Worm (Caenorhabditis elegans) whole organism, L4 larva: Measurements from ENCODE around the gene F53B1.3.

Experiments
- F44E2.7 ChIP-seq: fragments of 200-800 bp; sonication (Bioruptor generic); IDR thresholded peaks from 2 replicates; pipeline ENCODE4 v2.1.2; 2022; ENCODE audit warnings: missing genetic modification characterization, missing compliant biosample characterization
- T20F7.1 ChIP-seq: fragments of 200-800 bp; sonication (Bioruptor generic); optimal IDR thresholded peaks from 2 replicates; lab custom pipeline; 2018; ENCODE audit warnings: mild to moderate bottlenecking, missing genetic modification characterization, missing compliant biosample characterization
- T26A8.4 ChIP-seq: fragments of 200-800 bp; sonication (Bioruptor generic); IDR thresholded peaks from 2 replicates; pipeline ENCODE4 v1.3.6; 2022; ENCODE audit warnings: missing genetic modification characterization, missing compliant biosample characterization
- Y48G9A.11 ChIP-seq: fragments of 200-800 bp; sonication (Bioruptor generic); IDR thresholded peaks from 2 replicates; pipeline ENCODE4 v1.3.6; 2022; ENCODE audit warnings: missing genetic modification reagents, missing genetic modification characterization, missing compliant biosample characterization
- aha-1 ChIP-seq: fragments of 150-350 bp; peaks from one replicate; lab custom pipeline; 2014; ENCODE audit warnings: missing biosample characterization, missing genetic modification characterization
- ama-1 ChIP-seq: fragments of 150-350 bp; optimal IDR thresholded peaks from 2 replicates; lab custom pipeline; 2014; ENCODE audit warnings: inconsistent platforms, mixed read lengths
- ceh-20 ChIP-seq: fragments of 200-800 bp; sonication (Bioruptor generic); IDR thresholded peaks from 2 replicates; pipeline ENCODE4 v1.3.6; 2022; ENCODE audit warnings: missing genetic modification reagents, missing genetic modification characterization, missing compliant biosample characterization
- ceh-28 ChIP-seq: fragments of 150-350 bp; optimal IDR thresholded peaks from 2 replicates; lab custom pipeline; 2014; ENCODE audit warnings: missing biosample characterization, missing genetic modification reagents, missing genetic modification characterization
- ctbp-1 ChIP-seq: fragments of 200-800 bp; sonication (Bioruptor generic); IDR thresholded peaks from 2 replicates; pipeline ENCODE4 v1.3.6; 2022; ENCODE audit warnings: missing genetic modification reagents, missing genetic modification characterization, missing compliant biosample characterization
- dmd-8 ChIP-seq: fragments of 200-800 bp; sonication (Bioruptor generic); IDR thresholded peaks from 2 replicates; pipeline ENCODE4 v1.3.6; 2022; ENCODE audit warnings: missing genetic modification characterization, missing compliant biosample characterization
- dpl-1 ChIP-seq: fragments of 150-350 bp; optimal IDR thresholded peaks from 2 replicates; lab custom pipeline; 2014; ENCODE audit warnings: missing biosample characterization, missing genetic modification reagents, missing genetic modification characterization
- hlh-11 ChIP-seq: fragments of 200-800 bp; sonication (Bioruptor generic); optimal IDR thresholded peaks from 2 replicates; lab custom pipeline; 2018; ENCODE audit warnings: mild to moderate bottlenecking, missing genetic modification characterization, missing compliant biosample characterization
- hlh-30 ChIP-seq: sonication (generic microtip); optimal IDR thresholded peaks from 2 replicates; lab custom pipeline; 2017; ENCODE audit warnings: antibody characterized with exemption, mild to moderate bottlenecking, missing genetic modification characterization, missing compliant biosample characterization; ENCODE audit not compliant: insufficient read depth
- hmg-1.1 ChIP-seq: fragments of 200-800 bp; sonication (Bioruptor generic); IDR thresholded peaks from 2 replicates; pipeline ENCODE4 v1.3.6; 2022; ENCODE audit warnings: missing genetic modification reagents, missing genetic modification characterization, missing compliant biosample characterization
- lim-7 ChIP-seq: fragments of 200-800 bp; sonication (Bioruptor generic); IDR thresholded peaks from 2 replicates; pipeline ENCODE4 v1.3.6; 2022; ENCODE audit warnings: missing genetic modification characterization, missing compliant biosample characterization
- lin-13 ChIP-seq: fragments of 150-350 bp; optimal IDR thresholded peaks from 2 replicates; lab custom pipeline; 2014; ENCODE audit warnings: missing biosample characterization, missing genetic modification reagents, missing genetic modification characterization
- madf-5 ChIP-seq, 2 experiments: fragments of 200-800 bp; sonication (Bioruptor generic); IDR thresholded peaks; 2 replicates each; pipeline ENCODE4 v1.3.6; 2022; ENCODE audit warnings: missing compliant biosample characterization in 2 of 2, missing genetic modification characterization in 2 of 2
- mdl-1 ChIP-seq, 2 experiments: fragments of 150-350 bp in 1 of 2; sonication (generic microtip) in 1 of 2; optimal IDR thresholded peaks; 2 replicates each; lab custom pipeline; 2014 to 2017; ENCODE audit warnings: missing biosample characterization in 2 of 2, missing genetic modification characterization in 2 of 2
- mes-2 ChIP-seq: sonication (generic microtip); optimal IDR thresholded peaks from 2 replicates; lab custom pipeline; 2016; ENCODE audit warnings: missing genotype, mild to moderate bottlenecking, missing genetic modification characterization, missing compliant biosample characterization; ENCODE audit not compliant: poor library complexity, severe bottlenecking
- mxl-3 ChIP-seq: fragments of 200-800 bp; sonication (Bioruptor generic); optimal IDR thresholded peaks from 2 replicates; lab custom pipeline; 2018; ENCODE audit warnings: mild to moderate bottlenecking, missing genetic modification characterization, missing compliant biosample characterization
- nhr-111 ChIP-seq: fragments of 200-800 bp; sonication (Bioruptor generic); optimal IDR thresholded peaks from 2 replicates; lab custom pipeline; 2018; ENCODE audit warnings: mild to moderate bottlenecking, missing genetic modification characterization, missing compliant biosample characterization
- nhr-28 ChIP-seq: fragments of 150-350 bp; optimal IDR thresholded peaks from 2 replicates; lab custom pipeline; 2014; ENCODE audit warnings: missing biosample characterization, missing genetic modification characterization
- nhr-48 ChIP-seq: sonication (generic microtip); optimal IDR thresholded peaks from 2 replicates; lab custom pipeline; 2016; ENCODE audit warnings: mild to moderate bottlenecking, missing genetic modification characterization, missing compliant biosample characterization
- spr-1 ChIP-seq: sonication (generic microtip); optimal IDR thresholded peaks from 2 replicates; lab custom pipeline; 2016; ENCODE audit warnings: mild to moderate bottlenecking, missing genetic modification characterization, missing compliant biosample characterization
- unc-130 ChIP-seq: sonication (generic microtip); optimal IDR thresholded peaks from 2 replicates; lab custom pipeline; 2016; ENCODE audit warnings: missing genetic modification reagents, missing genetic modification characterization, missing compliant biosample characterization
- unc-62 ChIP-seq, 3 experiments: fragments of 150-350 bp in 1 of 3; sonication (generic microtip); optimal IDR thresholded peaks in 2 of 3; peaks in 1 of 3; 1 replicate in 1 of 3; 2 replicates in 2 of 3; lab custom pipeline; 2014 to 2017; ENCODE audit warnings: missing biosample characterization in 3 of 3, missing genetic modification characterization in 3 of 3, missing genetic modification reagents in 3 of 3, missing genotype in 1 of 3
- vab-7 ChIP-seq: fragments of 200-800 bp; sonication (Bioruptor generic); IDR thresholded peaks from 2 replicates; pipeline ENCODE4 v1.3.6; 2022; ENCODE audit warnings: missing genetic modification reagents, missing genetic modification characterization, missing compliant biosample characterization
- zfp-3 ChIP-seq: fragments of 200-800 bp; sonication (Bioruptor generic); conservative IDR thresholded peaks from 2 replicates; pipeline ENCODE4 v1.3.6; 2022; ENCODE audit warnings: missing genetic modification reagents, missing genetic modification characterization, missing compliant biosample characterization

F53B1.3 gene

DNA sequence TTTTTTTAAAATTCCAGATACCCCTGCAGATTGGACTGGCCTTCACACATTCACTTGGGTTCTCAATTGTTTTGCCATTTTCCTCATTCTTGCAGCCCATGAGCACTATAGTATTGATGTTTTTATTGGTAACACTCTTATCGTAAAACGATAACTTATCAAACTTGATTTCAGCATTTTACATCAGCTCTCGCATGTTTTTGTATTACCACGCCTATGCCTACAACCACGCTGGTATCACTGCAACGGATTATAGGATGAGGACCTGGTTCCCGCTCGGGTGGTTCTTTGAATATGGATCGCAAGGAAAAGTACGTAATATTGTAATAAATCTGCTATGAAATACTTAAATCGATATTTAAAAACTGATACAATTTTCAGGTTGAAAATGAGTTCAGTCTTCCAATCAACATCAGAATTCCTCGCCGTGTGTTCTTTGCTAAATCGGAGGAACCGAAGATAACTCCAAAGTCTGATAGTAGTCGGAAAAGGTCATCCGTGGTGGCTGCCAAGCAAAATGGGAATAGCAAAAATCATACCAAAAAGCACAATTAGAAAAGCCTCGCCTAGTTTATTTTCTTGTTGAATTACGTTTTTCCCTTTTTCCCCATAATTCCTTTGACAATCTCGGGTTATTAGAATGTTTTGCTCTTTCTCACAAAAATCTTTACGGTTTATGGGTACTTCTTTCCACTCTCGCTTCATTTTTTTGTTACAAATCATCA, 5.4 kb downstream of the F53B1.3 start:
- TF ChIP-seq unc-62 (GFP tag; optimal IDR thresholded peaks at IDR 0.05 in 1 of 2; lab: Kevin White, UChicago) (peak in 1 of 2 experiments; percentile 96), unc-62 (tag; optimal IDR thresholded peaks at IDR 0.05; lab: Kevin White, UChicago) (no peak), Y48G9A.11 (GFP tag; lab: Robert Waterston, UW) (no peak), ceh-20 (no peak), T26A8.4 (GFP tag; lab: Robert Waterston, UW) (peak; percentile 73; the same call in 1 of the 2 replicates), aha-1 (peak; percentile 47)

DNA sequence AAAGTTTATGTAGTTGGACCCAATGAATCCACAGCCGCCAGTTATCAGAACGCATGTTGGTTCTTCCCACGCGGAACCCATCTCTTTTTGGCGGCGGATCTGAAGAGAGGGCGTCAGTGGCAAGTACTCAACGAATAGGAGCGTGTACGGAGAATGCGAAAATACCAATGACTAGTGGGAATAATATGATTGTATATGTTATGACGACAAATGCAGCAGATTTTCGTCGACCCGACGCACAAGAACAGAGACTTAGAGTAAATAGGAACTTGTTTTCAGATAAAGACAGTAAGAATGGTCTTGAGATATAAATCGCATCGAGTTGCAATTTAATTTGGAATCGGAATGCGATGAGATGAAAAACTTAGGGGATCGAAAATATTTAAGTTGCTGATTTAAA, 7.6 kb downstream of the F53B1.3 start, which contains the start of gene bus-5:
TSS of gene bus-5 (minus strand) at position 101 of the 400 bp plus-strand sequence.
- no peak for TF ChIP-seq nhr-111
- TF ChIP-seq unc-62 (GFP tag; optimal IDR thresholded peaks at IDR 0.05 in 1 of 2; lab: Kevin White, UChicago), result peak in 1 of 2 experiments; percentile 50
- TF ChIP-seq unc-62 (tag; optimal IDR thresholded peaks at IDR 0.05; lab: Kevin White, UChicago), result no peak
- no peak for TF ChIP-seq unc-130 (GFP tag; lab: Kevin White, UChicago)

DNA sequence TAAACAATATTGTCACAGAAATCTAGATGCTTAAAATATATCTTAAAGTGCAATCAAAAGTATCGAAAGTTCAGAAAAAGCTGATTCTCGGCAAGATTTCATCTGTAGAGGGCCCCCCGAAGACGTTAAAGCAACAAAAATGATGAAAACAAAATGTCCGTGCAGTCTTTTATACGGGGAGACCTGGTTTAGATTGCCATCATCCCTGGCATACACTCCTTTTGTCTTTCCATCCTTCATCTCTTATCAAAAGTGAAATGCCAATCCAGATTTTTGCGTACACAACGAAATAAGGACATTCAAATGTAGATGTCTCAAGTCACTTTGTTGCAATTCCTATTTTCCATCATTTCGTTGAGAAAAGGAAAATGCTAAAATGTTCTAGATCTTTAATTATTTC, 8.8 kb downstream of the F53B1.3 start:
- TF ChIP-seq hmg-1.1 (GFP tag; lab: Robert Waterston, UW) (no peak), mdl-1 (tag; optimal IDR thresholded peaks at IDR 0.05; lab: Kevin White, UChicago) (no peak), aha-1 (peak; percentile 83), mes-2 (no peak), nhr-111 (no peak)
- TF ChIP-seq, all 104 proteins: peak for 1

DNA sequence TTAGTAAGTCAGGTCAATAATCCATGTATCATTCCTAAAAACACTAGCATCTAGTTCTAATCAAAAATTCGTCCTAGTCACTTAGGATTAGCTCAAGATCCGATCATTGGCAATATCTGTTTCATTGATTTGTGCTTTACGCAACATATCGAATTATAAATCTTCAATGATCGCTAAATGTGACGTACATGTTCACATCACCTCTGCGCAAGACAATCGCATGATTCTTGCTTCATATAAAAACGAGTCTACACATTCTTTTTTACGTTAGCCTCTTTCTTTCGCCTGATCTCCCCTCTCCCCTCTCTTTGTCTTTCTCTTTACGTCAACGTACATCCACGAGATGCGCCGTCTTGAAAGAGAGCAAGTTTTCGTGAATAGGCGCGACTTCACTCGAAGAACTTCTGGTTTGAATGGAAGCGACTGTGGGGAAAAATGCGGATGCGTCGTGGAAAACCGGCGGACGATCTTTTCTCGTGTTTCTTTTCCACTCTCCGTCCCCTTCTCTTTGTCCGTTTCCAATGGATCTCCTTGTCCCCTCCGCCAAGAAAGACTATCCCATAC, 11.0 kb downstream of the F53B1.3 start:
- TF ChIP-seq mxl-3 (GFP tag; lab: Kevin White, UChicago) (peak; percentile 34), nhr-28 (peak; percentile 17), lin-13 (GFP tag; lab: Kevin White, UChicago) (no peak), hlh-30 (tag; lab: Kevin White, UChicago) (peak; percentile 63), dmd-8 (GFP tag; lab: Robert Waterston, UW) (no peak), T20F7.1 (GFP tag; lab: Kevin White, UChicago) (no peak), T26A8.4 (GFP tag; lab: Robert Waterston, UW) (0 out of 2 replicates have a peak, but pooled peaks have one; percentile 35), ceh-20 (no peak), nhr-48 (peak; percentile 61), unc-130 (GFP tag; lab: Kevin White, UChicago) (no peak), aha-1 (peak; percentile 82), spr-1 (tag; lab: Kevin White, UChicago) (peak; percentile 22), dpl-1 (GFP tag; lab: Kevin White, UChicago) (no peak), lim-7 (GFP tag; lab: Robert Waterston, UW) (no peak), F44E2.7 (GFP tag; lab: Robert Waterston, UW) (no peak), hlh-11 (tag; lab: Kevin White, UChicago) (peak; percentile 68), ctbp-1 (GFP tag; lab: Robert Waterston, UW) (no peak), mdl-1 (tag; optimal IDR thresholded peaks at IDR 0.05; lab: Kevin White, UChicago) (peak; percentile 8 to 74), vab-7 (GFP tag; lab: Robert Waterston, UW) (no peak), ceh-28 (no peak)
- TF ChIP-seq, all 104 proteins: peak for 9

DNA sequence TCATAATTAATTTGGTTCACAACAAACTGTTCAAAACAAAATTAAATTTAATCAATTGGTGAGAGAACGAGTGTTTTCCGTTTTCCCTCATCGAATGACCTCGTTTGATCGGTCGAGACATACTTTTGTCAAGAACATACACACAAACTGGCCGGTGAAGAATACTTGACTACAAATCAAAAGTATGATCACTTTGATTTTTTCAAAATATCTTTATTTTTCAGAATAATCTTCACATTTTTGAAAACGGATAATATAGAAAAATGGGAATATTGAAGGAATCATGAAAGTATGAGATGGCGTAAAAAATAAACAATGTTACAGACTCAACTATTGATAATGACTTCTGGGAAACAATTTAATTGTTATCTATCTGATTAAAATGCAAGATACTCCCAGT, 12.8 kb downstream of the F53B1.3 start, which contains the start of gene swip-10:
TSS of gene swip-10 (minus strand) at position 101 of the 400 bp plus-strand sequence.
- no peak for TF ChIP-seq madf-5 (GFP tag; IDR thresholded peaks at IDR 0.05; lab: Robert Waterston, UW)
- TF ChIP-seq nhr-111, result no peak
- TF ChIP-seq ama-1 (lab: Kevin White, UChicago), result no peak
- TF ChIP-seq zfp-3 (GFP tag; lab: Robert Waterston, UW), result no peak
- TF ChIP-seq, all 104 proteins: peak for 0
